Worm (Caenorhabditis elegans) whole organism, L4 larva: ENCODE results near the gene col-39.

ENCODE experiments used
- F10B5.3 ChIP-seq: sonication (generic microtip); optimal IDR thresholded peaks from 2 replicates; lab custom pipeline; 2016; ENCODE audit warnings: mild to moderate bottlenecking, missing genetic modification characterization, missing compliant biosample characterization
- F49E8.2 ChIP-seq: sonication (generic microtip); optimal IDR thresholded peaks from 2 replicates; lab custom pipeline; 2016; ENCODE audit warnings: missing compliant biosample characterization, mild to moderate bottlenecking, missing genetic modification characterization, borderline replicate concordance
- R02D3.7 ChIP-seq: fragments of 150-350 bp; sonication (generic microtip); optimal IDR thresholded peaks from 3 replicates; lab custom pipeline; 2014; ENCODE audit warnings: missing biosample characterization, missing genetic modification characterization
- Y105C5A.15 ChIP-seq: fragments of 200-800 bp; sonication (Bioruptor generic); IDR thresholded peaks from 2 replicates; pipeline ENCODE4 v1.3.6; 2022; ENCODE audit warnings: missing genetic modification characterization, missing compliant biosample characterization
- Y5F2A.4 ChIP-seq: fragments of 200-800 bp; sonication (Bioruptor generic); optimal IDR thresholded peaks from 2 replicates; lab custom pipeline; 2018; ENCODE audit warnings: mild to moderate bottlenecking, missing genetic modification characterization, missing compliant biosample characterization
- aha-1 ChIP-seq: fragments of 150-350 bp; peaks from one replicate; lab custom pipeline; 2014; ENCODE audit warnings: missing biosample characterization, missing genetic modification characterization
- ama-1 ChIP-seq: fragments of 150-350 bp; optimal IDR thresholded peaks from 2 replicates; lab custom pipeline; 2014; ENCODE audit warnings: inconsistent platforms, mixed read lengths
- arid-1 ChIP-seq: fragments of 200-800 bp; sonication (Bioruptor generic); conservative IDR thresholded peaks from 2 replicates; pipeline ENCODE4 v1.3.6; 2022; ENCODE audit warnings: missing genetic modification reagents, missing genetic modification characterization, missing compliant biosample characterization
- attf-4 ChIP-seq: sonication (generic microtip); optimal IDR thresholded peaks from 3 replicates; lab custom pipeline; 2017; ENCODE audit warnings: missing biosample characterization, missing genetic modification characterization
- ceh-20 ChIP-seq: fragments of 200-800 bp; sonication (Bioruptor generic); IDR thresholded peaks from 2 replicates; pipeline ENCODE4 v1.3.6; 2022; ENCODE audit warnings: missing genetic modification reagents, missing genetic modification characterization, missing compliant biosample characterization
- ceh-44 ChIP-seq: fragments of 200-800 bp; sonication (Bioruptor generic); IDR thresholded peaks from 2 replicates; pipeline ENCODE4 v1.3.6; 2022; ENCODE audit warnings: missing genetic modification reagents, missing genetic modification characterization, missing compliant biosample characterization
- daf-12 ChIP-seq: fragments of 150-350 bp; optimal IDR thresholded peaks from 2 replicates; lab custom pipeline; 2014; ENCODE audit warnings: missing biosample characterization, missing genetic modification reagents, missing genetic modification characterization
- daf-16 ChIP-seq, 3 experiments: sonication (generic microtip); optimal IDR thresholded peaks; 2 replicates each; lab custom pipeline; 2016 to 2017; ENCODE audit warnings: missing genetic modification characterization in 3 of 3, missing genetic modification reagents in 3 of 3, mild to moderate bottlenecking in 2 of 3, missing compliant biosample characterization in 2 of 3, missing biosample characterization in 1 of 3, moderate library complexity in 1 of 3
- daf-19 ChIP-seq: fragments of 200-800 bp; sonication (Bioruptor generic); conservative IDR thresholded peaks from 2 replicates; pipeline ENCODE4 v1.3.6; 2022; ENCODE audit warnings: missing genetic modification characterization, missing compliant biosample characterization
- dpl-1 ChIP-seq: fragments of 150-350 bp; optimal IDR thresholded peaks from 2 replicates; lab custom pipeline; 2014; ENCODE audit warnings: missing biosample characterization, missing genetic modification reagents, missing genetic modification characterization
- dve-1 ChIP-seq: sonication (generic microtip); optimal IDR thresholded peaks from 2 replicates; lab custom pipeline; 2017; ENCODE audit warnings: antibody characterized with exemption, mild to moderate bottlenecking, missing genetic modification characterization, missing compliant biosample characterization; ENCODE audit not compliant: insufficient read depth
- fos-1 ChIP-seq: fragments of 150-350 bp; optimal IDR thresholded peaks from 2 replicates; lab custom pipeline; 2014; ENCODE audit warnings: missing biosample characterization, missing genetic modification characterization
- hif-1 ChIP-seq, 2 experiments: sonication (generic microtip); optimal IDR thresholded peaks; 2 replicates each; lab custom pipeline; 2016 to 2017; ENCODE audit warnings: missing compliant biosample characterization in 2 of 2, missing genetic modification characterization in 2 of 2, missing genetic modification reagents in 2 of 2, missing genotype in 2 of 2, mild to moderate bottlenecking in 1 of 2
- hlh-30 ChIP-seq: sonication (generic microtip); optimal IDR thresholded peaks from 2 replicates; lab custom pipeline; 2017; ENCODE audit warnings: antibody characterized with exemption, mild to moderate bottlenecking, missing genetic modification characterization, missing compliant biosample characterization; ENCODE audit not compliant: insufficient read depth
- jun-1 ChIP-seq: fragments of 150-350 bp; optimal IDR thresholded peaks from 2 replicates; lab custom pipeline; 2014; ENCODE audit warnings: missing biosample characterization, missing genetic modification reagents, missing genetic modification characterization
- lin-1 ChIP-seq: fragments of 200-800 bp; sonication (Bioruptor generic); IDR thresholded peaks from 2 replicates; pipeline ENCODE4 v1.3.6; 2022; ENCODE audit warnings: missing genetic modification reagents, missing genetic modification characterization, missing compliant biosample characterization
- lin-13 ChIP-seq: fragments of 150-350 bp; optimal IDR thresholded peaks from 2 replicates; lab custom pipeline; 2014; ENCODE audit warnings: missing biosample characterization, missing genetic modification reagents, missing genetic modification characterization
- lin-29 ChIP-seq: fragments of 200-800 bp; sonication (Bioruptor generic); IDR thresholded peaks from 2 replicates; pipeline ENCODE4 v1.3.6; 2022; ENCODE audit warnings: missing genetic modification reagents, missing genetic modification characterization, missing compliant biosample characterization
- lir-3 ChIP-seq: sonication (generic microtip); optimal IDR thresholded peaks from 2 replicates; lab custom pipeline; 2016; ENCODE audit warnings: mild to moderate bottlenecking, missing genetic modification characterization, missing compliant biosample characterization
- madf-5 ChIP-seq, 2 experiments: fragments of 200-800 bp; sonication (Bioruptor generic); IDR thresholded peaks; 2 replicates each; pipeline ENCODE4 v1.3.6; 2022; ENCODE audit warnings: missing compliant biosample characterization in 2 of 2, missing genetic modification characterization in 2 of 2
- mxl-2 ChIP-seq: fragments of 200-800 bp; sonication (Bioruptor generic); conservative IDR thresholded peaks from 2 replicates; pipeline ENCODE4 v1.3.6; 2022; ENCODE audit warnings: missing genetic modification reagents, missing genetic modification characterization, missing compliant biosample characterization
- nhr-10 ChIP-seq: fragments of 150-350 bp; optimal IDR thresholded peaks from 2 replicates; lab custom pipeline; 2014; ENCODE audit warnings: missing biosample characterization, missing genetic modification characterization
- nhr-102 ChIP-seq: sonication (generic microtip); optimal IDR thresholded peaks from 2 replicates; lab custom pipeline; 2016; ENCODE audit warnings: mild to moderate bottlenecking, missing genetic modification characterization, moderate library complexity, missing compliant biosample characterization
- nhr-237 ChIP-seq: sonication (generic microtip); optimal IDR thresholded peaks from 2 replicates; lab custom pipeline; 2017; ENCODE audit warnings: missing biosample characterization, missing genetic modification characterization
- nhr-25 ChIP-seq: sonication (generic microtip); optimal IDR thresholded peaks from 2 replicates; lab custom pipeline; 2017; ENCODE audit warnings: missing genetic modification characterization, mild to moderate bottlenecking, missing compliant biosample characterization, antibody characterized with exemption, moderate library complexity, borderline replicate concordance; ENCODE audit not compliant: insufficient read depth
- nhr-28 ChIP-seq: fragments of 150-350 bp; optimal IDR thresholded peaks from 2 replicates; lab custom pipeline; 2014; ENCODE audit warnings: missing biosample characterization, missing genetic modification characterization
- nhr-48 ChIP-seq: sonication (generic microtip); optimal IDR thresholded peaks from 2 replicates; lab custom pipeline; 2016; ENCODE audit warnings: mild to moderate bottlenecking, missing genetic modification characterization, missing compliant biosample characterization
- nhr-76 ChIP-seq: fragments of 150-350 bp; optimal IDR thresholded peaks from 2 replicates; lab custom pipeline; 2014; ENCODE audit warnings: missing biosample characterization, missing genetic modification characterization
- pha-4 ChIP-seq, 2 experiments: fragments of 150-350 bp in 1 of 2; fragments of 200-800 bp in 1 of 2; sonication (Bioruptor generic) in 1 of 2; IDR thresholded peaks in 1 of 2; optimal IDR thresholded peaks in 1 of 2; 2 replicates each; pipeline versions ENCODE4 v1.3.6 to Lab custom; 2014 to 2022; ENCODE audit warnings: missing genetic modification characterization in 2 of 2, missing genetic modification reagents in 2 of 2, missing biosample characterization in 1 of 2, missing compliant biosample characterization in 1 of 2
- pqm-1 ChIP-seq: sonication (generic microtip); optimal IDR thresholded peaks from 2 replicates; lab custom pipeline; 2017; ENCODE audit warnings: missing biosample characterization, missing genetic modification characterization
- saeg-2 ChIP-seq: fragments of 200-800 bp; sonication (Bioruptor generic); IDR thresholded peaks from 2 replicates; pipeline ENCODE4 v1.3.6; 2022; ENCODE audit warnings: missing genetic modification reagents, missing genetic modification characterization, missing compliant biosample characterization
- sdz-12 ChIP-seq: fragments of 200-800 bp; sonication (Bioruptor generic); optimal IDR thresholded peaks from 2 replicates; lab custom pipeline; 2018; ENCODE audit warnings: mild to moderate bottlenecking, missing genetic modification characterization, missing compliant biosample characterization
- skn-1 ChIP-seq: fragments of 150-350 bp; optimal IDR thresholded peaks from 2 replicates; lab custom pipeline; 2014; ENCODE audit warnings: missing biosample characterization, missing genetic modification characterization
- snpc-4 ChIP-seq: fragments of 150-350 bp; optimal IDR thresholded peaks from 2 replicates; lab custom pipeline; 2014; ENCODE audit warnings: missing biosample characterization, missing genetic modification characterization
- unc-130 ChIP-seq: sonication (generic microtip); optimal IDR thresholded peaks from 2 replicates; lab custom pipeline; 2016; ENCODE audit warnings: missing genetic modification reagents, missing genetic modification characterization, missing compliant biosample characterization
- unc-39 ChIP-seq: sonication (generic microtip); optimal IDR thresholded peaks from 2 replicates; lab custom pipeline; 2017; ENCODE audit warnings: missing biosample characterization, missing genetic modification characterization
- unc-62 ChIP-seq, 3 experiments: fragments of 150-350 bp in 1 of 3; sonication (generic microtip); optimal IDR thresholded peaks in 2 of 3; peaks in 1 of 3; 1 replicate in 1 of 3; 2 replicates in 2 of 3; lab custom pipeline; 2014 to 2017; ENCODE audit warnings: missing biosample characterization in 3 of 3, missing genetic modification characterization in 3 of 3, missing genetic modification reagents in 3 of 3, missing genotype in 1 of 3
- zfp-2 ChIP-seq: sonication (generic microtip); optimal IDR thresholded peaks from 2 replicates; lab custom pipeline; 2016; ENCODE audit warnings: mild to moderate bottlenecking, missing genetic modification characterization, missing compliant biosample characterization
- zfp-3 ChIP-seq: fragments of 200-800 bp; sonication (Bioruptor generic); conservative IDR thresholded peaks from 2 replicates; pipeline ENCODE4 v1.3.6; 2022; ENCODE audit warnings: missing genetic modification reagents, missing genetic modification characterization, missing compliant biosample characterization

The col-39 gene

DNA sequence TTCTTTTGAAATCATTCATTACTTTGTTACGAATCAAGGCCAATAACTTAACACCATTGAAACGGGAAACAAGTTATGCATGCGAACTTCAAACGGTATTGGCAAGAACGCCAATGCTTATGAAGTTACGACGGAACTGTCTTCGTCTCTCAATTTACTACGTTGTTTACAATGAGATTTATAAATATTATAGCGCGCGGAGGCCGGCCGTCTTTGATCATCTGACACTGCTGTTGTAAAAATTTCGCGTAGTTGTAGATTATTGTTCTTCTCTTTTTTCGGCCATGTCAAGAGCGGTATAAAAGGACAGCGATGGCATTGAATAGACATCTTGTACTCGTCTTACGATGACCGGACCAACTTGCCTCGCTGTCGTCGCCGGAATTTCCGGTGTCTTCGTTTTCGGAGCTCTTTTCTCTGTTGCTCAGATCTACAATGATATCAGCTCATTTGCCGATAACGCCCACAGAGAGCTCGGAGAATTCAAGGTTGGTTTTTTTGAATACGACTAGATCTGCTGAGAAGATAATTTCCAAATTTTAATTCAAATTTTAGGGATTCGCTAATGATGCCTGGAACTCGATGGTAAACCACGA lies at the start of gene col-39:
Gene col-39 (plus strand): TSS at position 342 of the 596 bp plus-strand sequence.
- TF ChIP-seq madf-5 (GFP tag; IDR thresholded peaks at IDR 0.05; lab: Robert Waterston, UW), result peak in 1 of 2 experiments; percentile 95; a peak in 2 of 4 replicates
- TF ChIP-seq hlh-30, result peak; percentile 17
- TF ChIP-seq nhr-25 (tag; lab: Kevin White, UChicago), result peak; percentile 34
- TF ChIP-seq ama-1 (lab: Kevin White, UChicago), result peak; percentile 32
- TF ChIP-seq unc-130 (GFP tag; lab: Kevin White, UChicago), result no peak
- TF ChIP-seq unc-62 (GFP tag; optimal IDR thresholded peaks at IDR 0.05 in 1 of 2; lab: Kevin White, UChicago), result peak in 1 of 2 experiments; percentile 88
- TF ChIP-seq unc-62 (tag; optimal IDR thresholded peaks at IDR 0.05; lab: Kevin White, UChicago), result no peak
- TF ChIP-seq, all 104 proteins: peak for 5

DNA sequence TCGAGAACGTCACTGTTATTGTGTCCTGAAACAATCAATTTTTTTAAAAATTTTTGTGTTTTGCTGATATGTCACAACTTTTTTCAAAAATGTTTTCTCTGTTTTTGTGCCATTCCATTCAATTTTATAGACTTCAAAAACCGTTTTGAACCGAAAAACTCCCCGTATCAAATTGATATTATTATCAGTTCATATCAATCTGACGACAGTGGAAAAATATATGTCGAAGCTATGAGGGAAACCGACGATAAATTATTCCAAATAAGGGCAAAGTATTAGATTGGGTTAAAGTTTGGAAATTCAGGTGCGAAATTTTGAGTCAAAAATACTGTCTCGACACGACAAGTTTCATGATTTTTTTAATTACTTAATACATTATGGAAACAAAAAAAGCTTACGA lies 48.3 kb upstream of the col-39 start:
- TF ChIP-seq dve-1 (tag; lab: Kevin White, UChicago) (peak; percentile 18), nhr-48 (tag; lab: Kevin White, UChicago) (no peak), unc-39 (tag; lab: Kevin White, UChicago) (no peak), pqm-1 (tag; lab: Kevin White, UChicago) (peak; percentile 69), lin-13 (no peak), nhr-28 (tag; lab: Kevin White, UChicago) (peak; percentile 46), F49E8.2 (no peak)

DNA sequence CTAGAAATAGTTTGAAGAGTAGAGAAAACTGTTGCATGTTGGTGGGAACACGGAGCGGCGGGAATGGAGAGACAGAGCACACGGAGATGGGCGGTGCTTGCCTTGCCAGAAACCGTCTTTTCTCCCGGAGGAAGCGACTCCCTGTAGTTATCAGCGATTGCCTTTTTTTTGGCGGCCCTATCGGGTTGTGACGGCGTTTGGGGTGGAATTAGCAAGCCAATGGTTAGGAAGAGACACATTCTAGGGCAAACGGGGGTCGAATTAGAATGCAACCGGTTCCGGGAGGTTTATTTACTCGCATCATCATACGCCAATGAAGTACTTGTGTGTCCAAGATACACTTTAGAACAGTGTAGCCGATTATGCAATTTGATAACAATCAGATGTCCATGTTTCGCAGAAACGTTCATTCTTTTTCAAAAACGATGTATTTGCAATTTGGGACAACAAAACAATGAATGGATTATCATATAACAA lies 47.0 kb upstream of the col-39 start, which contains the start of gene lact-3:
Gene lact-3 (minus strand): TSS at position 51 of the 477 bp plus-strand sequence.
- no peak for TF ChIP-seq unc-130 (GFP tag; lab: Kevin White, UChicago)
- TF ChIP-seq lin-13, result no peak
- no peak for TF ChIP-seq dve-1 (tag; lab: Kevin White, UChicago)
- TF ChIP-seq F49E8.2, result no peak
- TF ChIP-seq pha-4 (GFP tag; IDR thresholded peaks at IDR 0.05; lab: Robert Waterston, UW), result no peak
- no peak for TF ChIP-seq pha-4 (tag; optimal IDR thresholded peaks at IDR 0.05; lab: Kevin White, UChicago)
- peak; percentile 65 for TF ChIP-seq nhr-28 (tag; lab: Kevin White, UChicago)
- TF ChIP-seq zfp-2 (tag; lab: Kevin White, UChicago), result no peak
- TF ChIP-seq nhr-237 (tag; lab: Kevin White, UChicago), result no peak
- TF ChIP-seq lin-1, result no peak
- no peak for TF ChIP-seq lir-3 (tag; lab: Kevin White, UChicago)
- TF ChIP-seq daf-19, result no peak
- no peak for TF ChIP-seq ceh-44 (GFP tag; lab: Robert Waterston, UW)
- no peak for TF ChIP-seq arid-1
- no peak for TF ChIP-seq skn-1 (tag; lab: Kevin White, UChicago)
- TF ChIP-seq Y105C5A.15 (GFP tag; lab: Robert Waterston, UW), result no peak
- peak; percentile 14 for TF ChIP-seq pqm-1 (tag; lab: Kevin White, UChicago)
- TF ChIP-seq jun-1 (tag; lab: Kevin White, UChicago), result no peak
- TF ChIP-seq lin-29 (GFP tag; lab: Robert Waterston, UW), result no peak
- peak; percentile 20 for TF ChIP-seq Y5F2A.4
- TF ChIP-seq fos-1 (tag; lab: Kevin White, UChicago), result no peak
- no peak for TF ChIP-seq saeg-2 (GFP tag; lab: Robert Waterston, UW)
- no peak for TF ChIP-seq nhr-102 (tag; lab: Kevin White, UChicago)
- no peak for TF ChIP-seq daf-16 (GFP tag; optimal IDR thresholded peaks at IDR 0.05; lab: Kevin White, UChicago)
- peak; percentile 36 for TF ChIP-seq daf-16 (tag; optimal IDR thresholded peaks at IDR 0.05; lab: Kevin White, UChicago)
- TF ChIP-seq sdz-12, result no peak
- no peak for TF ChIP-seq dpl-1
- no peak for TF ChIP-seq ceh-20 (GFP tag; lab: Robert Waterston, UW)
- no peak for TF ChIP-seq hif-1 (tag; optimal IDR thresholded peaks at IDR 0.05; lab: Kevin White, UChicago)
- TF ChIP-seq F10B5.3 (tag; lab: Kevin White, UChicago), result no peak
- no peak for TF ChIP-seq R02D3.7 (tag; lab: Kevin White, UChicago)
- no peak for TF ChIP-seq mxl-2 (GFP tag; lab: Robert Waterston, UW)
- no peak for TF ChIP-seq zfp-3 (GFP tag; lab: Robert Waterston, UW)
- TF ChIP-seq aha-1 (tag; lab: Kevin White, UChicago), result no peak
- no peak for TF ChIP-seq nhr-25 (tag; lab: Kevin White, UChicago)
- TF ChIP-seq nhr-76, result no peak
- no peak for TF ChIP-seq snpc-4 (tag; lab: Kevin White, UChicago)
- no peak for TF ChIP-seq attf-4
- no peak for TF ChIP-seq daf-12
- no peak for TF ChIP-seq nhr-10
